Fruit fly (Drosophila melanogaster) whole organism, pupa: ENCODE results near the gene Mdh2.

Experiments used
- CG10348 ChIP-seq: fragments of 200-800 bp; sonication (Bioruptor generic); IDR thresholded peaks from 2 replicates; pipeline ENCODE4 v1.3.6; 2022; ENCODE audit warnings: missing biosample characterization, missing genetic modification characterization
- CG15710 ChIP-seq: fragments of 200-800 bp; sonication (Bioruptor generic); optimal IDR thresholded peaks from 2 replicates; lab custom pipeline; 2018; ENCODE audit warnings: missing biosample characterization, mild to moderate bottlenecking, missing genetic modification characterization, moderate library complexity
- CG17806 ChIP-seq: fragments of 200-800 bp; sonication (Bioruptor generic); optimal IDR thresholded peaks from 2 replicates; lab custom pipeline; 2018; ENCODE audit warnings: missing biosample characterization, mild to moderate bottlenecking, missing genetic modification characterization, moderate library complexity
- CG4496 ChIP-seq: fragments of 200-800 bp; sonication (Bioruptor generic); IDR thresholded peaks from 3 replicates; pipeline ENCODE4 v1.3.6; 2022; ENCODE audit warnings: missing biosample characterization, missing genetic modification characterization
- CG8159 ChIP-seq: fragments of 200-800 bp; sonication (Bioruptor generic); optimal IDR thresholded peaks from 3 replicates; lab custom pipeline; 2018; ENCODE audit warnings: missing biosample characterization, mild to moderate bottlenecking, missing genetic modification characterization, moderate library complexity
- CG8301 ChIP-seq: fragments of 200-800 bp; sonication (Bioruptor generic); optimal IDR thresholded peaks from 2 replicates; lab custom pipeline; 2018; ENCODE audit warnings: missing biosample characterization, mild to moderate bottlenecking, missing genetic modification characterization
- EcR ChIP-seq: fragments of 200-800 bp; sonication (Bioruptor generic); optimal IDR thresholded peaks from 3 replicates; lab custom pipeline; 2019; ENCODE audit warnings: missing biosample characterization, missing genetic modification characterization, mild to moderate bottlenecking, moderate library complexity, missing genetic modification reagents
- Ets98B ChIP-seq: fragments of 200-800 bp; sonication (Bioruptor generic); IDR thresholded peaks from 2 replicates; pipeline ENCODE4 v1.3.6; 2022; ENCODE audit warnings: missing biosample characterization, missing genetic modification characterization
- Pif1B ChIP-seq: fragments of 200-800 bp; sonication (Bioruptor generic); optimal IDR thresholded peaks from 3 replicates; lab custom pipeline; 2016; ENCODE audit warnings: missing biosample characterization, missing genetic modification characterization
- Snoo ChIP-seq: fragments of 200-800 bp; sonication (Bioruptor generic); optimal IDR thresholded peaks from 3 replicates; lab custom pipeline; 2017; ENCODE audit warnings: missing biosample characterization, mild to moderate bottlenecking, missing genetic modification characterization, inconsistent platforms
- fd96Ca ChIP-seq: fragments of 200-800 bp; sonication (Bioruptor generic); IDR thresholded peaks from 3 replicates; pipeline ENCODE4 v1.3.6; 2022; ENCODE audit warnings: missing biosample characterization, missing genetic modification characterization
- gl ChIP-seq: fragments of 200-800 bp; sonication (Bioruptor generic); optimal IDR thresholded peaks from 2 replicates; lab custom pipeline; 2018; ENCODE audit warnings: missing biosample characterization, mild to moderate bottlenecking, missing genetic modification characterization

DNA sequence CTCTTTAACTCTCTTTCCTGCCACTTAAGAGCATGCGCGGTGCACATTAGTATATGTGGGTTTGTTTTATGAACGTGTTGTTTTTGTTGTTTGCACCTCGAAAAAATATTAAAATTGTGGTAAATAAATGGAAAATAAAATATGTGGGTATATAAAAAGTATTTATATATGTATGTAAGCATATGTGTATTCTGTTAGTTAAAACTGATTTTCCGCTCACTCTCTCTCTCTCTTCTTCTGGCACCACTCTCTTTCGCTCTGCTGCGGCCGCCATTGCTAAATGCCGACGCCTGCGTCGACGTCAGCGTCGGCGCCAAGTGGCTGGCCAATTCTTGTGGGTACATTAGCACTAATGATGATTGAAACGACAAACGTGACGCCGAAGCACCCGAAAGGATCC, 39.1 kb downstream of the Mdh2 start:
- TF ChIP-seq CG4496 (GFP tag; lab: Robert Waterston, UW) (no peak), CG8159 (tag; lab: Kevin White, UChicago) (no peak), CG8301 (tag; lab: Kevin White, UChicago) (no peak), EcR (GFP tag; lab: Kevin White, UChicago) (no peak), Pif1B (GFP tag; lab: Kevin White, UChicago) (no peak), CG15710 (tag; lab: Kevin White, UChicago) (no peak), CG10348 (no peak), CG17806 (tag; lab: Kevin White, UChicago) (no peak), gl (no peak), fd96Ca (GFP tag; lab: Robert Waterston, UW) (no peak), Snoo (tag; lab: Kevin White, UChicago) (no peak), Ets98B (GFP tag; lab: Robert Waterston, UW) (no peak)
